Fruit fly (Drosophila melanogaster) ovary, adult (tissue): ENCODE results near the gene CG14795.

Experiments
- CG17801 ChIP-seq: fragments of 200-800 bp; optimal IDR thresholded peaks from 2 replicates; lab custom pipeline; 2019; ENCODE audit warnings: missing biosample characterization, mild to moderate bottlenecking, missing genetic modification characterization, moderate library complexity; ENCODE audit not compliant: partially characterized antibody

Gene CG14795

dm6 chrX:1472222-1472621 is 40.4 kb downstream of the CG14795 start, which contains the start of gene CG14780:
TSS of gene CG14780 (plus strand) at chrX:1472522.
- TF ChIP-seq CG17801 = no peak

dm6 chrX:1470562-1470961 is 42.0 kb downstream of the CG14795 start, which contains the start of gene pck:
TSS of gene pck (plus strand) at chrX:1470666.
- peak; percentile 83 for TF ChIP-seq CG17801

dm6 chrX:1469717-1470116 is 42.9 kb downstream of the CG14795 start, which contains the start of gene CG32808:
TSS of gene CG32808 (minus strand) at chrX:1469817.
- no peak for TF ChIP-seq CG17801

- no peak for TF ChIP-seq CG17801
Observed at dm6 chrX:1467382-1467592, 45.3 kb downstream of the CG14795 start, which contains the start of gene CG14778. TSS of gene CG14778 (plus strand) at chrX:1467493.

- TF ChIP-seq CG17801 = no peak
Observed at dm6 chrX:1466505-1467381, 45.9 kb downstream of the CG14795 start.

dm6 chrX:1465707-1466504 is 46.7 kb downstream of the CG14795 start, which contains the start of the genes O-fut2 and CG14777:
TSS of gene O-fut2 (minus strand) at chrX:1465996.
TSS of gene CG14777 (plus strand) at chrX:1466134.
- no peak for TF ChIP-seq CG17801

DNA sequence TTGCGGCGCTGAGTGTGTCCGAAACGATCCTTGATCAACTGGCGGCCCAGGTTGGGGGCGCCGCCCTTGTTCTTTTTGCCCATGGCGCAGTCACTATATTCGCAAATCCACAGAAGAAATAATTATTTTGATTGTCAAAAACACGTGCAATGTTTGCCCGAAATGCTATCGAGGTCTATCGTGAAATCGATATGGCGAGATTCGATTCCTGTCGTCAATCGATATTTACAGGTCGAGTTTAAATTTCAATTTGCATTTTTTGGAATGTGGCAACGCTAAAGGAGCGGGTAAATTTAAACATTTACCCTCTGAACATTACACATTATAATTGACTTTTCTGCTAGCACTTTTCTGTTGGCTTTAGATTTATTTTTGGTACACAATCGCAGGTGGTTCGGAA is 48.6 kb downstream of the CG14795 start, which contains the start of gene Ns3:
Gene Ns3 (minus strand): TSS at position 188 of the 400 bp plus-strand sequence.
- TF ChIP-seq CG17801 = peak; percentile 27
